Fruit fly (Drosophila melanogaster): ENCODE results near the gene Naa40.

The Naa40 gene

dm6 chr3R:29745056-29745455 is 20.3 kb upstream of the Naa40 start, which contains the start of the genes Wdr24 and IntS11 (continued):
- TF ChIP-seq CG2712 (tag; optimal IDR thresholded peaks at IDR 0.05), result peak; percentile 81
- TF ChIP-seq CG10979 (tag; optimal IDR thresholded peaks at IDR 0.05), result peak; percentile 54
- TF ChIP-seq twi (tag; optimal IDR thresholded peaks at IDR 0.05), result peak; percentile 71
- peak; percentile 79 for TF ChIP-seq dimm (GFP tag; IDR thresholded peaks at IDR 0.05)
- no peak for TF ChIP-seq CG4707 (GFP tag; optimal IDR thresholded peaks at IDR 0.05)
- TF ChIP-seq usp (GFP tag; optimal IDR thresholded peaks at IDR 0.05), result no peak
- TF ChIP-seq CG11085 (GFP tag; IDR thresholded peaks at IDR 0.05), result peak; percentile 92
- no peak for TF ChIP-seq z (GFP tag; IDR thresholded peaks at IDR 0.05)
- TF ChIP-seq CG4282 (GFP tag; optimal IDR thresholded peaks at IDR 0.05), result peak; percentile 28
- TF ChIP-seq eyg (GFP tag; optimal IDR thresholded peaks at IDR 0.05), result no peak
- peak; percentile 88 for TF ChIP-seq fd3F (GFP tag; optimal IDR thresholded peaks at IDR 0.05)
- TF ChIP-seq CG18599 (GFP tag; optimal IDR thresholded peaks at IDR 0.05), result peak; percentile 84
- peak; percentile 92 for TF ChIP-seq H2.0 (GFP tag; IDR thresholded peaks at IDR 0.05)
- peak; percentile 45 for TF ChIP-seq CG30020 (tag; optimal IDR thresholded peaks at IDR 0.05)
- peak; percentile 73 for TF ChIP-seq Nf-YA (GFP tag; IDR thresholded peaks at IDR 0.05)
- no peak for TF ChIP-seq prd (optimal IDR thresholded peaks at IDR 0.05)
- TF ChIP-seq prd (GFP tag; IDR thresholded peaks at IDR 0.05), result peak; percentile 96
- TF ChIP-seq CG2889 (GFP tag; IDR thresholded peaks at IDR 0.05), result peak; percentile 84
- peak; percentile 80; the same call in 2 of the 3 replicates for TF ChIP-seq B-H1 (GFP tag; IDR thresholded peaks at IDR 0.05)
- no peak for TF ChIP-seq zen2 (GFP tag; IDR thresholded peaks at IDR 0.05; ENCODE audit: partially characterized antibody)
- TF ChIP-seq D (optimal IDR thresholded peaks at IDR 0.05), result no peak
- no peak for TF ChIP-seq D (GFP tag; optimal IDR thresholded peaks at IDR 0.05)
- peak; percentile 12 for TF ChIP-seq luna (GFP tag; optimal IDR thresholded peaks at IDR 0.05)
- TF ChIP-seq CG1602 (GFP tag; optimal IDR thresholded peaks at IDR 0.05), result peak; percentile 84
- TF ChIP-seq Aef1 (GFP tag; IDR thresholded peaks at IDR 0.05), result peak; percentile 96
- peak; percentile 82 for TF ChIP-seq CG10147 (GFP tag; optimal IDR thresholded peaks at IDR 0.05)
- peak; percentile 82 for TF ChIP-seq CG18476 (GFP tag; optimal IDR thresholded peaks at IDR 0.05)
- TF ChIP-seq shn (GFP tag; optimal IDR thresholded peaks at IDR 0.05), result peak; percentile 77
- peak; percentile 64; the same call in 1 of the 2 replicates for TF ChIP-seq CG13287 (GFP tag; IDR thresholded peaks at IDR 0.05; ENCODE audit: partially characterized antibody)
- TF ChIP-seq nau (GFP tag; optimal IDR thresholded peaks at IDR 0.05), result no peak
- TF ChIP-seq NK7.1 (GFP tag; optimal IDR thresholded peaks at IDR 0.05), result no peak
- TF ChIP-seq CG7372 (GFP tag; IDR thresholded peaks at IDR 0.05), result peak; percentile 93
- TF ChIP-seq CG30403 (GFP tag; optimal IDR thresholded peaks at IDR 0.05), result peak; percentile 86
- TF ChIP-seq CG4328 (GFP tag; optimal IDR thresholded peaks at IDR 0.05), result peak; percentile 47
- TF ChIP-seq tgo (GFP tag; IDR thresholded peaks at IDR 0.05), result peak; percentile 91
- peak; percentile 9 for TF ChIP-seq CG31365 (tag; optimal IDR thresholded peaks at IDR 0.05)
- peak; percentile 29 for TF ChIP-seq CG17912 (GFP tag; optimal IDR thresholded peaks at IDR 0.05)
- TF ChIP-seq CTCF (GFP tag; optimal IDR thresholded peaks at IDR 0.05), result peak; percentile 41
- TF ChIP-seq GATAe (GFP tag; conservative IDR thresholded peaks at IDR 0.05), result peak; percentile 94
- TF ChIP-seq Dbx (GFP tag; IDR thresholded peaks at IDR 0.05), result peak; percentile 96
- TF ChIP-seq CG4730 (GFP tag; IDR thresholded peaks at IDR 0.05), result peak; percentile 88
- peak; percentile 75 for TF ChIP-seq CG32767 (GFP tag; IDR thresholded peaks at IDR 0.05)
- TF ChIP-seq gfzf (GFP tag; optimal IDR thresholded peaks at IDR 0.05), result peak; percentile 61
- peak; percentile 84 for TF ChIP-seq ssp (GFP tag; IDR thresholded peaks at IDR 0.05)
- TF ChIP-seq otp (GFP tag; IDR thresholded peaks at IDR 0.05), result peak; percentile 65; the same call in 1 of the 3 replicates
- TF ChIP-seq Atf-2 (GFP tag; optimal IDR thresholded peaks at IDR 0.05), result peak; percentile 47
- TF ChIP-seq Chrac-16 (GFP tag; optimal IDR thresholded peaks at IDR 0.05), result peak; percentile 80
- TF ChIP-seq chif (GFP tag; optimal IDR thresholded peaks at IDR 0.05), result peak; percentile 28 to 71
- TF ChIP-seq hth (optimal IDR thresholded peaks at IDR 0.05), result no peak
- TF ChIP-seq sima (GFP tag; optimal IDR thresholded peaks at IDR 0.05), result no peak
- TF ChIP-seq CG14050 (GFP tag; IDR thresholded peaks at IDR 0.05), result peak; percentile 83; the same call in 2 of the 3 replicates
- TF ChIP-seq Fer3 (tag; optimal IDR thresholded peaks at IDR 0.05), result peak; percentile 92
- TF ChIP-seq Nf-YC (tag; optimal IDR thresholded peaks at IDR 0.05), result peak; percentile 63
